Fruit fly (Drosophila melanogaster) whole organism: ENCODE data around the gene Ugt304A1.

Source experiments
- CG8478 ChIP-seq: fragments of >200 bp; optimal IDR thresholded peaks from 2 replicates; lab custom pipeline; 2018; ENCODE audit warnings: inconsistent platforms
- Dll ChIP-seq: fragments of >200 bp; optimal IDR thresholded peaks from 2 replicates; lab custom pipeline; 2017
- EcR ChIP-seq, 2 experiments: fragments of >200 bp; optimal IDR thresholded peaks; 2 replicates each; lab custom pipeline; 2017; ENCODE audit warnings: missing biosample characterization in 2 of 2, missing genetic modification characterization in 2 of 2, missing genetic modification reagents in 2 of 2
- psq ChIP-seq: fragments of >200 bp; optimal IDR thresholded peaks from 2 replicates; lab custom pipeline; 2017
- usp ChIP-seq: fragments of >200 bp; optimal IDR thresholded peaks from 2 replicates; lab custom pipeline; 2017; ENCODE audit warnings: missing biosample characterization, missing genetic modification characterization, mixed read lengths

dm6 chr3R:11128116-11128626 lies 47.0 kb downstream of the Ugt304A1 start, which contains the start of gene Ugt35C1:
- TF ChIP-seq psq (lab: Kevin White, UChicago) (no peak), CG8478 (lab: Kevin White, UChicago) (no peak), Dll (no peak), EcR (GFP tag; optimal IDR thresholded peaks at IDR 0.05; lab: Kevin White, UChicago) (no peak), usp (GFP tag; lab: Kevin White, UChicago) (no peak)
